Worm (Caenorhabditis elegans): ENCODE results near the gene T19B10.12.

Gene T19B10.12

ce11 chrV:11298632-11299031 is 47.8 kb downstream of the T19B10.12 start, which contains the start of gene T03F7.5:
T03F7.5 (minus strand) TSS chrV:11298732.
- TF ChIP-seq mls-2 (tag; optimal IDR thresholded peaks at IDR 0.05) (no peak), ces-1 (GFP tag; optimal IDR thresholded peaks at IDR 0.05) (no peak), snpc-4 (tag; optimal IDR thresholded peaks at IDR 0.05) (no peak), sem-2 (GFP tag; optimal IDR thresholded peaks at IDR 0.05) (no peak), elt-3 (tag; optimal IDR thresholded peaks at IDR 0.05) (no peak), lsy-2 (tag; optimal IDR thresholded peaks at IDR 0.05) (no peak), mep-1 (tag; optimal IDR thresholded peaks at IDR 0.05) (no peak), sptf-1 (tag; optimal IDR thresholded peaks at IDR 0.05) (no peak), lin-32 (GFP tag; optimal IDR thresholded peaks at IDR 0.05) (no peak)

- TF ChIP-seq lin-32 (GFP tag; optimal IDR thresholded peaks at IDR 0.05) = no peak
- TF ChIP-seq nhr-12 (tag; optimal IDR thresholded peaks at IDR 0.05) = no peak
- no peak for TF ChIP-seq bed-3 (GFP tag; optimal IDR thresholded peaks at IDR 0.05)
- no peak for TF ChIP-seq drap-1 (GFP tag; optimal IDR thresholded peaks at IDR 0.05)
- no peak for TF ChIP-seq nhr-76 (tag; optimal IDR thresholded peaks at IDR 0.05)
- TF ChIP-seq hlh-1 (tag; optimal IDR thresholded peaks at IDR 0.05) = no peak
- TF ChIP-seq unc-39 (tag; optimal IDR thresholded peaks at IDR 0.05) = no peak
- no peak for TF ChIP-seq sptf-1 (tag; optimal IDR thresholded peaks at IDR 0.05)
- no peak for TF ChIP-seq ces-1 (GFP tag; optimal IDR thresholded peaks at IDR 0.05)
- TF ChIP-seq M03D4.4 (tag; optimal IDR thresholded peaks at IDR 0.05) = no peak
- TF ChIP-seq lin-13 (tag; optimal IDR thresholded peaks at IDR 0.05) = no peak
- TF ChIP-seq pha-4 (tag; optimal IDR thresholded peaks at IDR 0.05) = no peak
- no peak for TF ChIP-seq mep-1 (tag; optimal IDR thresholded peaks at IDR 0.05)
- TF ChIP-seq nhr-2 (tag; optimal IDR thresholded peaks at IDR 0.05) = no peak
- no peak for TF ChIP-seq zip-8 (tag; optimal IDR thresholded peaks at IDR 0.05)
- no peak for TF ChIP-seq nhr-237 (tag; optimal IDR thresholded peaks at IDR 0.05)
- TF ChIP-seq cnd-1 (tag; optimal IDR thresholded peaks at IDR 0.05) = no peak
- TF ChIP-seq unc-62 (GFP tag; optimal IDR thresholded peaks at IDR 0.05) = no peak
Observed at ce11 chrV:11299406-11299805, 48.6 kb downstream of the T19B10.12 start.

ce11 chrV:11300539-11300938 is 49.7 kb downstream of the T19B10.12 start, which contains the start of gene srh-47:
srh-47 (minus strand) TSS chrV:11300639.
- TF ChIP-seq nhr-237 (tag; optimal IDR thresholded peaks at IDR 0.05) (no peak), tbx-8 (GFP tag; optimal IDR thresholded peaks at IDR 0.05) (no peak), ceh-39 (tag; optimal IDR thresholded peaks at IDR 0.05) (no peak), mls-2 (tag; optimal IDR thresholded peaks at IDR 0.05) (no peak), sem-2 (GFP tag; optimal IDR thresholded peaks at IDR 0.05) (no peak), mep-1 (tag; optimal IDR thresholded peaks at IDR 0.05) (no peak), nhr-12 (tag; optimal IDR thresholded peaks at IDR 0.05) (no peak), snpc-4 (tag; optimal IDR thresholded peaks at IDR 0.05) (no peak), unc-120 (tag; optimal IDR thresholded peaks at IDR 0.05; ENCODE audit: poor library complexity, severe bottlenecking) (no peak), mab-5 (tag; optimal IDR thresholded peaks at IDR 0.05) (no peak), unc-62 (GFP tag; optimal IDR thresholded peaks at IDR 0.05) (no peak)

All from whole organism, mixed stage, embryonic.